Worm (Caenorhabditis elegans): ENCODE data around the gene col-101.

col-101 gene

ce11 chrIV:302743-303142 is 24.1 kb downstream of the col-101 start (continued):
- TF ChIP-seq nhr-28 (tag; optimal IDR thresholded peaks at IDR 0.05) (no peak), nhr-77 (tag; optimal IDR thresholded peaks at IDR 0.05) (no peak), dpl-1 (GFP tag; optimal IDR thresholded peaks at IDR 0.05) (no peak), sup-37 (GFP tag; optimal IDR thresholded peaks at IDR 0.05) (no peak), mab-9 (GFP tag; IDR thresholded peaks at IDR 0.05) (no peak), rnt-1 (tag; optimal IDR thresholded peaks at IDR 0.05) (no peak), nhr-20 (tag; optimal IDR thresholded peaks at IDR 0.05) (peak; percentile 9), nhr-19 (GFP tag; conservative IDR thresholded peaks at IDR 0.05) (no peak; the same call in 1 of the 2 replicates), dsc-1 (tag; optimal IDR thresholded peaks at IDR 0.05) (no peak), blmp-1 (tag; optimal IDR thresholded peaks at IDR 0.05) (peak; percentile 73), tlp-1 (tag; optimal IDR thresholded peaks at IDR 0.05) (no peak), unc-98 (GFP tag; IDR thresholded peaks at IDR 0.05) (no peak), egl-13 (tag; optimal IDR thresholded peaks at IDR 0.05) (peak; percentile 36), nhr-76 (tag; optimal IDR thresholded peaks at IDR 0.05) (no peak), mef-2 (tag; optimal IDR thresholded peaks at IDR 0.05) (no peak), zag-1 (tag; optimal IDR thresholded peaks at IDR 0.05) (no peak), grh-1 (GFP tag; IDR thresholded peaks at IDR 0.05) (0 out of 2 replicates have a peak, but pooled peaks have one; percentile 24), pax-3 (tag; optimal IDR thresholded peaks at IDR 0.05) (no peak), mdl-1 (tag; optimal IDR thresholded peaks at IDR 0.05) (no peak), irx-1 (tag; optimal IDR thresholded peaks at IDR 0.05) (no peak), hlh-17 (GFP tag; optimal IDR thresholded peaks at IDR 0.05; ENCODE audit: borderline replicate concordance) (no peak), hlh-4 (tag; optimal IDR thresholded peaks at IDR 0.05) (no peak), ztf-11 (tag; optimal IDR thresholded peaks at IDR 0.05) (no peak), fkh-4 (tag; optimal IDR thresholded peaks at IDR 0.05; ENCODE audit: borderline replicate concordance) (no peak), snpc-4 (tag; optimal IDR thresholded peaks at IDR 0.05) (no peak), mep-1 (tag; optimal IDR thresholded peaks at IDR 0.05) (no peak), ceh-82 (tag; optimal IDR thresholded peaks at IDR 0.05) (no peak), lin-15B (tag; optimal IDR thresholded peaks at IDR 0.05) (no peak), aly-2 (tag; optimal IDR thresholded peaks at IDR 0.05) (no peak), lir-3 (tag; optimal IDR thresholded peaks at IDR 0.05; ENCODE audit: poor library complexity) (no peak)

ce11 chrIV:300307-300706 is 26.5 kb downstream of the col-101 start:
- TF ChIP-seq fos-1 (tag; optimal IDR thresholded peaks at IDR 0.05): no peak
- TF ChIP-seq ets-5 (GFP tag; IDR thresholded peaks at IDR 0.05): no peak
- TF ChIP-seq unc-86 (tag; optimal IDR thresholded peaks at IDR 0.05): no peak
- no peak for TF ChIP-seq aly-2 (tag; optimal IDR thresholded peaks at IDR 0.05)
- no peak for TF ChIP-seq elt-3 (tag; optimal IDR thresholded peaks at IDR 0.05)
- TF ChIP-seq nhr-12 (tag; optimal IDR thresholded peaks at IDR 0.05): no peak
- no peak for TF ChIP-seq nhr-76 (tag; optimal IDR thresholded peaks at IDR 0.05)
- no peak for TF ChIP-seq zag-1 (tag; optimal IDR thresholded peaks at IDR 0.05)
- TF ChIP-seq ztf-4 (tag; optimal IDR thresholded peaks at IDR 0.05): no peak
- TF ChIP-seq lsy-2 (tag; optimal IDR thresholded peaks at IDR 0.05): no peak
- no peak for TF ChIP-seq tbx-2 (tag; optimal IDR thresholded peaks at IDR 0.05)
- no peak for TF ChIP-seq aha-1 (tag; optimal IDR thresholded peaks at IDR 0.05)
- no peak for TF ChIP-seq mef-2 (tag; optimal IDR thresholded peaks at IDR 0.05)

- TF ChIP-seq fkh-10 (GFP tag; optimal IDR thresholded peaks at IDR 0.05): no peak
- no peak for TF ChIP-seq ceh-82 (tag; optimal IDR thresholded peaks at IDR 0.05)
- TF ChIP-seq nhr-47 (tag; optimal IDR thresholded peaks at IDR 0.05): no peak
- no peak for TF ChIP-seq efl-1 (optimal IDR thresholded peaks at IDR 0.05)
- TF ChIP-seq efl-1 (GFP tag; optimal IDR thresholded peaks at IDR 0.05 in 1 of 2): peak in 1 of 2 experiments; percentile 91
- no peak for TF ChIP-seq elt-2 (tag; optimal IDR thresholded peaks at IDR 0.05)
Measured at ce11 chrIV:299190-299589, 27.6 kb downstream of the col-101 start.

Data from whole organism, L1 larva.